Worm (Caenorhabditis elegans): ENCODE results near the gene wip-1.
"Not testable (repeated sequence)": the region's sequence is repeated elsewhere in the genome, so short reads cannot be mapped to it uniquely, and the experiment has no call there.

DNA sequence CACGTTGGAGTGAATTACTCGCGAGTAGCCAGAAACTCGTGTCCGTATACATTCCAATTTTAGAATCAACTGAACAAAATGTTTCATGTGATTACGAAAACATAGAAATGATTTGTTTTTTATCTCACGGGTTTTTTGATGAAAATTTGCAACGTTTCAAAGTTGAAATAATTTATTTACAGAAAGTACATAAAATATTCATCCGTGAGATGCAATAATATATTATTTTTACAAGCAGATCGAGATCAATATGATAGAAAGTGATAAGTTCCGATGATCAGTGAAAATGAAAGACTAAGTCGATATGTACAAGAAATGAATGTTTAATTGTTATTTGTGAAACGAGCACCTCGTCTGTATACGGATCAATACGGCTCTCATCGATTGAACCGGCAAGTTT is 38.1 kb upstream of the wip-1 start, which contains the start of gene C27F2.6:
- not testable (repeated sequence) for TF ChIP-seq elt-1 (tag; optimal IDR thresholded peaks at IDR 0.05; ENCODE audit: borderline replicate concordance, insufficient read depth); ces-1 (GFP tag; optimal IDR thresholded peaks at IDR 0.05); bed-3 (GFP tag; optimal IDR thresholded peaks at IDR 0.05); elt-3 (tag; optimal IDR thresholded peaks at IDR 0.05); nhr-28 (tag; optimal IDR thresholded peaks at IDR 0.05); flh-1 (GFP tag; optimal IDR thresholded peaks at IDR 0.05); pha-4 (tag; optimal IDR thresholded peaks at IDR 0.05); unc-62 (GFP tag; optimal IDR thresholded peaks at IDR 0.05); mab-5 (tag; optimal IDR thresholded peaks at IDR 0.05); zip-8 (tag; optimal IDR thresholded peaks at IDR 0.05); mep-1 (tag; optimal IDR thresholded peaks at IDR 0.05); nhr-12 (tag; optimal IDR thresholded peaks at IDR 0.05); lin-32 (GFP tag; optimal IDR thresholded peaks at IDR 0.05)

Measured in whole organism, mixed stage, embryonic.